Worm (Caenorhabditis elegans): ENCODE measurements around the gene nspc-19.

ce11 chrX:14480248-14480647 is 48.3 kb upstream of the nspc-19 start, which contains the start of gene gfi-3:
- no peak for TF ChIP-seq ztf-6 (GFP tag; IDR thresholded peaks at IDR 0.05)
- TF ChIP-seq mcd-1 (GFP tag; IDR thresholded peaks at IDR 0.05): peak; percentile 69
- peak; percentile 76 for TF ChIP-seq pbrm-1 (GFP tag; IDR thresholded peaks at IDR 0.05)
- TF ChIP-seq athp-1 (tag; optimal IDR thresholded peaks at IDR 0.05): no peak
- TF ChIP-seq F23B12.7 (tag; optimal IDR thresholded peaks at IDR 0.05; ENCODE audit: insufficient read depth): no peak
- TF ChIP-seq lin-40 (tag; optimal IDR thresholded peaks at IDR 0.05): peak; percentile 84
- no peak for TF ChIP-seq die-1 (tag; optimal IDR thresholded peaks at IDR 0.05)
- no peak for TF ChIP-seq ztf-22 (GFP tag; optimal IDR thresholded peaks at IDR 0.05)
- TF ChIP-seq nfya-1 (tag; optimal IDR thresholded peaks at IDR 0.05; ENCODE audit: borderline replicate concordance, insufficient read depth): no peak
- no peak for TF ChIP-seq ama-1 (optimal IDR thresholded peaks at IDR 0.05)
- TF ChIP-seq ama-1 (GFP tag; optimal IDR thresholded peaks at IDR 0.05): no peak
- TF ChIP-seq ceh-100 (GFP tag; IDR thresholded peaks at IDR 0.05): 0 out of 2 replicates have a peak, but pooled peaks have one; percentile 11
- TF ChIP-seq hsf-1 (GFP tag; IDR thresholded peaks at IDR 0.05): no peak
- TF ChIP-seq rcor-1 (GFP tag; IDR thresholded peaks at IDR 0.05): 0 out of 2 replicates have a peak, but pooled peaks have one; percentile 32
